Fruit fly (Drosophila melanogaster) S2 (cell line): ENCODE measurements around the gene Clc.

Source experiments
- CG8478 ChIP-seq: fragments of >200 bp; optimal IDR thresholded peaks from 2 replicates; lab custom pipeline; 2018
- CTCF ChIP-seq, 2 experiments: fragments of >200 bp; optimal IDR thresholded peaks; 2 replicates each; lab custom pipeline; 2018

Clc gene

DNA sequence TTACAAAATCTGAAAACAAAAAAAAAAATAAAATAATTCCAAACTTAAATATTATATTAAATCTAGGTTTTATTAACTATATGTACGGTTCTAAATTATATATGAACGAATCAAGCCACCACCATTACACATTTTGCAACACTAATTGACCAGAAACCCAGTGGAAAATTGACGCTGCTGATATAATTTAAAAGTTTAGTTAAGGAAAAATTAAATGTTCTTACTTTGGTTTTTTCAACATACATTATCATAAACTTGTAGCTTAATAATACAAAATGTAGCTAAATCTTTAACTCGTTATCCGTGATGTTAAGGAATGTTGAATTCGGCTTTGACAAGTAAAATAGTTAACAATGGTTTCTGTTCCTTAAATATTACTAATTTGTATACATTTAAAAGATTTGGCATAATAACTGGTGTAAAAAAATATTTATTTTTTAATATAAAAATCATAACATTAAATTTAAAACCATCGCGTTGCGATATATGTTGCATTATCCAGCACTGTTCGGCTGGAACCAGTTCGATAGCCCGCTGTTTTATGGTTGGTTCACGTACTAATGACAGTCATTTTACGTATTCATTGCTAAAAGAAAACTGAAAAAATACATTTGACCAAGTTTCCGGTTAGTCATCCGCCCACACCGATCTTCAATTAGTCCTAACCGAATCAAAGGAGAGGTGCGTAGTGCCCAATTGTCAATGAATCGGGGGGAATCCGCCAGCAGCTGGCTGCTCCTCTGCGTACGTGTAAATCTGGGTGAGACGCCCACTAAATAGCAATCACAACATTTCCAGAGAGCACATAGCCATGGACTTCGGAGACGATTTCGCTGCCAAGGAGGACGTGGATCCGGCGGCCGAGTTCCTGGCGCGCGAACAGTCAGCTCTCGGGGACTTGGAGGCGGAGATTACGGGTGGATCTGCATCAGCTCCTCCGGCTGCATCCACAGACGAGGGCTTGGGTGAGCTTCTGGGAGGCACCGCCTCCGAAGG lies 1.4 kb downstream of the Clc start:
- TF ChIP-seq CG8478 (no peak), CTCF (optimal IDR thresholded peaks at IDR 0.05; lab: Kevin White, UChicago) (no peak)

DNA sequence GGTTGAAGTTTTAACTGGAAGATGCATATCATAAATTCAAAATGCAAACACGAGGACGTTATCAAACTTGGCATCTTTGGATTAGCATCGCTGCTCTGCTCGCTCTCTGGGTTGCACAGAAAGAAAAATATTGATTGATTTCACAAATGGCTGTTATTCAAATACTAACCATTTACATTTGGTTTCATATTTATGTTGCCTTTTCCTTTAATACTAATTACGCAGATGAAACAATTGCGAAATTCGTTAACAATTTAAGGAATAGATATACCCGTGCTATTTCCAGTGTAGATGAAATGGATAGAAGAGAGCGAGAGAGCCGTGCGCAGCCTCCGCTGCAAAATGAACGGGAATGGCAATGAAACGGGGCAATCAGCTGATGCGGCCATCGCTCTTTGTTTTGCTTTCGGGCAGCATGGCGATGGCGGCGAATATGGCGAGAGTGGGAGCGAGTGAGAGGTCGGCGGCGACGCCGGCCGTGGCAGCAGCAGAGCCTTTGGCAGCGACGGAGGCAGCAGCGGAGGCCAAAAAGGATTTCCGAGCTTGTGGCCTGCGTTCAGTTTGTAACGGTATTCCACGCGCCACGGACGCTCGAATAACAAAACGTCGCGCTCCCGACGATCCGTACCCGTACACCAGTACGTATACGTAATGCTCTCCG lies 6.8 kb downstream of the Clc start, which contains the start of gene rdgC:
Gene rdgC (plus strand): TSS at position 568 of the 661 bp plus-strand sequence.
- no peak for TF ChIP-seq CTCF (optimal IDR thresholded peaks at IDR 0.05; lab: Kevin White, UChicago)
- no peak for TF ChIP-seq CG8478

DNA sequence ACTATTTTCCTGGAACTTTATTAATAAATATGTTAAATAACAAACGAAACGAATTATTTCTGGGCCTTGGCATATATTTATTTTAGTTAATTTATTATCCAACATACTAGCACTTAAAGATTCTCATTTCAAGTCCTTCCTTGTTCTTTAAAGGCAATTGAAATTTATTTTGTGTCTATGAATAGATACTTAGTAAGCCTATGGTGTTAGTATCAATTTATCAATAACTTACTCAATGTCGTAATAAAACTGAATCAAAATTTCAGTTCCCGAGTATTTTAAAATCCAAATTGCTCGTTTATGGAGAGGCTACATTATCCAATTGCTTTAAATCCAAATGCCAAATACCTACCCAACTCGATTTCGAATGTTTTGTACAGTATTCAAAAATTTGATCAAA lies 24.7 kb downstream of the Clc start, which contains the start of gene CG32228:
Gene CG32228 (plus strand): TSS at position 301 of the 400 bp plus-strand sequence.
- no peak for TF ChIP-seq CTCF (optimal IDR thresholded peaks at IDR 0.05; lab: Kevin White, UChicago)
- TF ChIP-seq CG8478: no peak

DNA sequence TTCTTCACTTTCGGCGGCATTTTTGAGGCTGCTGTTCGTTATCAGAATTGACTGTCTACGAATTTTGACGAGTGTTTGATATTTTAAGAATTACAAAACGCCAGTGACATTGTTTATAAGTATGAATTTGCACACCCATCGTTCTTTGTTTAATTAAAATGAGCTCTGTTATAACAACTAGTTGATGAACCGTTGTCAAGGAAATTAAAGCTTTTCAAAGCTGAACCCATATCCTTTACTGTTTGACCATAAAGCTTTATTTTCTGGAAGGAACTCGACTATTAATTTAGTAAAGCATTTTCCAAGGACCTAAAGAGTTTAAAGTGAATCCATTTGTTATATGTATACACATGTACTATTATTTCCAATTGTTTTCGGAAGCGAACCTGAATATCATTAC lies 34.4 kb downstream of the Clc start, which contains the start of gene CG17122:
Gene CG17122 (minus strand): TSS at position 101 of the 400 bp plus-strand sequence.
- TF ChIP-seq CTCF (optimal IDR thresholded peaks at IDR 0.05; lab: Kevin White, UChicago): no peak
- no peak for TF ChIP-seq CG8478

dm6 chr3L:20275886-20276285 lies 35.0 kb downstream of the Clc start:
- TF ChIP-seq CTCF (optimal IDR thresholded peaks at IDR 0.05; lab: Kevin White, UChicago): no peak
- TF ChIP-seq CG8478: no peak

DNA sequence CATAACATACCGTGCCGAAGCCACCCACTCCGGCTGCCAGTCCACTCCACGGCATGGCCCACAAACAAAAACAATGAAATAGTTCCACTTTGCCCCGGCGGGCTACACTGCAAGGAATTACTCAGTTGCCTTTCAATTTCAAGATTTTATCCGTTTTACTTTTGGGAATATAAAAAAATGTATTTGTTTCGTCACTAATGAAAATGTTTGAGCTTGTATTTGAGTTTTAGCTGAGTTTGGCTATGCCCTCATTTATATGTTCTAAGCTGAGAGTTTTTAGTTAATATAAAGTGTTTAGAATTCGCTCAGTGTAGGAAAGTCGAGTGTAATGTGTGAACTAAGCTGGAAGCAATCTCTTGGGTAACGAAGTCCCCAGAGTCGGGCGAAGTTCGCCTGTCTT lies 35.8 kb downstream of the Clc start:
- TF ChIP-seq CG8478: no peak
- TF ChIP-seq CTCF (optimal IDR thresholded peaks at IDR 0.05; lab: Kevin White, UChicago): no peak

DNA sequence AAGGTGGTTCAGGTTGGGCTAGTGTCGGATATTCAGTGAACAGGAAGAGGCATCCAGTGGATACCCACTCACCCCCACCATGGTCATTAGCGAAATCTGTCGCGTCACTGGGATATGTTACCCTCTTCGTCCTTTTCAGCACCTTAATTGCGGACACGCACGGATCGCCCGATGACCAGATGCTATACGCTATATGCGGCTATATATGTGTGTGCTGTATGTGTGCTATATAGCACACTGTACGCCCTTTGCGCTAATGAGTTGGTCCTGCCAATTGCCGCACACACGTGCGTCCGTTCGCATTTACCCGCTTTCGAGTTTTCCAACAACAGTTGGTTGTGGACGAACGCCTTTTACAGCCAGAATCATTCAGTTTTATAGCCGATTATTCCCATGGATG lies 40.4 kb downstream of the Clc start:
- TF ChIP-seq CG8478 (no peak), CTCF (optimal IDR thresholded peaks at IDR 0.05; lab: Kevin White, UChicago) (no peak)

DNA sequence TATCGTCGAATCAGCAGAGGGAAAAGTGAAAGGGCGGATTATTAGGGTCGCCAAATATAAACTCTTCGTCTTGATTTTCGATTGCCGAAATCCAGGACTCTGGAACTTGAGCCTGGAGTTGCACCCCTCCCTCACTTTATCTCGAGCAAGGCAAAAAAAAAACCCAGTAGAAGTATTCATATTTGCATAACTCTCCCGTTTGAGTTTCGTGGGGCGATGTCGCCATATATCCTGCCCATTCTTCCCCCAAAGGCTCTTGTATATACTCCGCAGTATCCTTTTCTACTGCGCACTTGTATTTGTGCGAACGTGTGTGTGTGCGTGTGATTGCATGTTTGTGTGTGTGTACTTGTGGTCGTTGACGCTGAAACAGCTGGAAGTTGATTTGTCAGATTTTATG lies 46.2 kb downstream of the Clc start:
- no peak for TF ChIP-seq CG8478
- TF ChIP-seq CTCF (optimal IDR thresholded peaks at IDR 0.05; lab: Kevin White, UChicago): no peak
